Worm (Caenorhabditis elegans) whole organism, young adult: ENCODE results near the gene ufc-1.

Source experiments
- B0261.1 ChIP-seq: sonication (generic microtip); optimal IDR thresholded peaks from 2 replicates; lab custom pipeline; 2016; ENCODE audit warnings: mild to moderate bottlenecking, missing genetic modification characterization, moderate library complexity, missing compliant biosample characterization
- C17E4.6 ChIP-seq: fragments of 200-800 bp; sonication (Bioruptor generic); IDR thresholded peaks from 2 replicates; pipeline ENCODE4 v1.3.6; 2022; ENCODE audit warnings: missing genetic modification reagents, missing genetic modification characterization, missing compliant biosample characterization
- F23B12.7 ChIP-seq: sonication (generic microtip); optimal IDR thresholded peaks from 2 replicates; lab custom pipeline; 2017; ENCODE audit warnings: missing genetic modification characterization, mild to moderate bottlenecking, missing compliant biosample characterization, antibody characterized with exemption, moderate library complexity; ENCODE audit not compliant: insufficient read depth
- F55B11.4 ChIP-seq: sonication (generic microtip); optimal IDR thresholded peaks from 2 replicates; lab custom pipeline; 2016; ENCODE audit warnings: missing compliant biosample characterization, missing genetic modification characterization, borderline replicate concordance; ENCODE audit not compliant: insufficient read depth
- F57C9.4 ChIP-seq: sonication (generic microtip); optimal IDR thresholded peaks from 2 replicates; lab custom pipeline; 2017; ENCODE audit warnings: mild to moderate bottlenecking, missing genetic modification characterization, missing compliant biosample characterization
- K11D2.4 ChIP-seq: fragments of 200-800 bp; sonication (Bioruptor generic); IDR thresholded peaks from 2 replicates; pipeline ENCODE4 v1.3.6; 2022; ENCODE audit warnings: missing genetic modification reagents, missing genetic modification characterization, missing compliant biosample characterization
- Y53F4B.3 ChIP-seq: fragments of 200-800 bp; sonication (Bioruptor generic); IDR thresholded peaks from 2 replicates; pipeline ENCODE4 v1.3.6; 2022; ENCODE audit warnings: missing genetic modification reagents, missing genetic modification characterization, missing compliant biosample characterization
- Y53G8AR.9 ChIP-seq: fragments of 200-800 bp; sonication (Bioruptor generic); conservative IDR thresholded peaks from 2 replicates; pipeline ENCODE4 v1.3.6; 2022; ENCODE audit warnings: missing genetic modification reagents, missing genetic modification characterization, missing compliant biosample characterization
- Y79H2A.3 ChIP-seq: fragments of 200-800 bp; sonication (Bioruptor generic); conservative IDR thresholded peaks from 2 replicates; pipeline ENCODE4 v1.3.6; 2022; ENCODE audit warnings: missing genetic modification reagents, missing genetic modification characterization, missing compliant biosample characterization
- aptf-2 ChIP-seq: fragments of 200-800 bp; sonication (Bioruptor generic); conservative IDR thresholded peaks from 2 replicates; pipeline ENCODE4 v1.3.6; 2022; ENCODE audit warnings: missing genetic modification reagents, missing genetic modification characterization, missing compliant biosample characterization
- aptf-3 ChIP-seq: fragments of 200-800 bp; sonication (Bioruptor generic); IDR thresholded peaks from 2 replicates; pipeline ENCODE4 v1.3.6; 2022; ENCODE audit warnings: missing genetic modification characterization, missing compliant biosample characterization
- atf-7 ChIP-seq: sonication (generic microtip); optimal IDR thresholded peaks from 2 replicates; lab custom pipeline; 2017; ENCODE audit warnings: mild to moderate bottlenecking, missing genetic modification characterization, missing compliant biosample characterization
- cebp-1 ChIP-seq, 2 experiments: fragments of 200-800 bp in 1 of 2; sonication (Bioruptor generic) in 1 of 2; sonication (generic microtip) in 1 of 2; IDR thresholded peaks in 1 of 2; optimal IDR thresholded peaks in 1 of 2; 2 replicates each; pipeline versions ENCODE4 v1.3.6 to Lab custom; 2017 to 2022; ENCODE audit warnings: missing compliant biosample characterization in 2 of 2, missing genetic modification characterization in 2 of 2, mild to moderate bottlenecking in 1 of 2, missing genetic modification reagents in 1 of 2, moderate library complexity in 1 of 2
- cebp-2 ChIP-seq: fragments of 200-800 bp; sonication (Bioruptor generic); IDR thresholded peaks from 2 replicates; pipeline ENCODE4 v1.3.6; 2022; ENCODE audit warnings: missing genetic modification characterization, missing compliant biosample characterization
- ceh-27 ChIP-seq: fragments of 200-800 bp; sonication (Bioruptor generic); optimal IDR thresholded peaks from 2 replicates; lab custom pipeline; 2018; ENCODE audit warnings: mild to moderate bottlenecking, missing genetic modification characterization, moderate library complexity, missing compliant biosample characterization
- dpff-1 ChIP-seq: sonication (generic microtip); optimal IDR thresholded peaks from 2 replicates; lab custom pipeline; 2017; ENCODE audit warnings: mild to moderate bottlenecking, missing genetic modification characterization, missing compliant biosample characterization
- egl-18 ChIP-seq: fragments of 200-800 bp; sonication (Bioruptor generic); IDR thresholded peaks from 2 replicates; pipeline ENCODE4 v1.3.6; 2022; ENCODE audit warnings: missing genetic modification reagents, missing genetic modification characterization, missing compliant biosample characterization
- egl-44 ChIP-seq: fragments of 200-800 bp; sonication (Bioruptor generic); IDR thresholded peaks from 2 replicates; pipeline ENCODE4 v1.3.6; 2022; ENCODE audit warnings: missing genetic modification reagents, missing genetic modification characterization, missing compliant biosample characterization
- ekl-4 ChIP-seq: fragments of 200-800 bp; sonication (Bioruptor generic); IDR thresholded peaks from 2 replicates; pipeline ENCODE4 v1.3.6; 2022; ENCODE audit warnings: missing genetic modification reagents, missing genetic modification characterization, missing compliant biosample characterization
- fkh-3 ChIP-seq: sonication (generic microtip); optimal IDR thresholded peaks from 2 replicates; lab custom pipeline; 2016; ENCODE audit warnings: mild to moderate bottlenecking, missing genetic modification characterization, missing compliant biosample characterization
- hmg-1.2 ChIP-seq: fragments of 200-800 bp; sonication (Bioruptor generic); IDR thresholded peaks from 2 replicates; pipeline ENCODE4 v1.3.6; 2022; ENCODE audit warnings: missing genetic modification reagents, missing genetic modification characterization, missing compliant biosample characterization
- hrde-1 ChIP-seq: sonication (generic microtip); optimal IDR thresholded peaks from 2 replicates; lab custom pipeline; 2016; ENCODE audit warnings: missing genetic modification characterization, mild to moderate bottlenecking, missing compliant biosample characterization, moderate library complexity, missing genotype, missing genetic modification reagents, borderline replicate concordance
- let-526 ChIP-seq: fragments of 200-800 bp; sonication (Bioruptor generic); IDR thresholded peaks from 2 replicates; pipeline ENCODE4 v1.3.6; 2022; ENCODE audit warnings: missing genetic modification reagents, missing genetic modification characterization, missing compliant biosample characterization
- let-607 ChIP-seq, 2 experiments: fragments of 200-800 bp in 1 of 2; sonication (Bioruptor generic) in 1 of 2; sonication (generic microtip) in 1 of 2; optimal IDR thresholded peaks; 2 replicates each; lab custom pipeline; 2016 to 2018; ENCODE audit warnings: mild to moderate bottlenecking in 2 of 2, missing compliant biosample characterization in 2 of 2, missing genetic modification characterization in 2 of 2, moderate library complexity in 2 of 2, missing genotype in 1 of 2
- lin-40 ChIP-seq: sonication (generic microtip); optimal IDR thresholded peaks from 2 replicates; lab custom pipeline; 2016; ENCODE audit warnings: missing genetic modification characterization, mild to moderate bottlenecking, missing compliant biosample characterization, missing genotype, missing genetic modification reagents
- lin-54 ChIP-seq: fragments of 200-800 bp; sonication (Bioruptor generic); optimal IDR thresholded peaks from 2 replicates; lab custom pipeline; 2018; ENCODE audit warnings: mild to moderate bottlenecking, missing genetic modification characterization, missing compliant biosample characterization
- lir-1 ChIP-seq: fragments of 200-800 bp; sonication (Bioruptor generic); conservative IDR thresholded peaks from 2 replicates; pipeline ENCODE4 v1.3.6; 2022; ENCODE audit warnings: missing genetic modification reagents, missing genetic modification characterization, missing compliant biosample characterization
- lsl-1 ChIP-seq: fragments of 200-800 bp; sonication (Bioruptor generic); optimal IDR thresholded peaks from 2 replicates; lab custom pipeline; 2018; ENCODE audit warnings: mild to moderate bottlenecking, missing genetic modification characterization, moderate library complexity, missing compliant biosample characterization
- madf-10 ChIP-seq: sonication (generic microtip); optimal IDR thresholded peaks from 2 replicates; lab custom pipeline; 2016; ENCODE audit warnings: mild to moderate bottlenecking, missing genetic modification characterization, missing compliant biosample characterization
- madf-3 ChIP-seq: fragments of 200-800 bp; sonication (Bioruptor generic); IDR thresholded peaks from 2 replicates; pipeline ENCODE4 v1.3.6; 2022; ENCODE audit warnings: missing genetic modification reagents, missing genetic modification characterization, missing compliant biosample characterization
- mes-4 ChIP-seq: sonication (generic microtip); optimal IDR thresholded peaks from 2 replicates; lab custom pipeline; 2016; ENCODE audit warnings: missing genotype, missing genetic modification characterization, missing compliant biosample characterization
- repo-1 ChIP-seq: sonication (generic microtip); optimal IDR thresholded peaks from 2 replicates; lab custom pipeline; 2017; ENCODE audit warnings: mild to moderate bottlenecking, missing genetic modification characterization, missing compliant biosample characterization
- snpc-4 ChIP-seq, 5 experiments: fragments of 150-350 bp in 1 of 5; sonication (generic microtip) in 4 of 5; optimal IDR thresholded peaks; 2 replicates each; lab custom pipeline; 2014 to 2018; ENCODE audit warnings: missing genetic modification characterization in 5 of 5, missing biosample characterization in 3 of 5, antibody characterized with exemption in 2 of 5, mild to moderate bottlenecking in 2 of 5, missing compliant biosample characterization in 2 of 5, missing genotype in 2 of 5, moderate library complexity in 2 of 5, missing genetic modification reagents in 1 of 5
- somi-1 ChIP-seq: fragments of 200-800 bp; sonication (Bioruptor generic); optimal IDR thresholded peaks from 2 replicates; lab custom pipeline; 2018; ENCODE audit warnings: mild to moderate bottlenecking, missing genetic modification characterization, missing compliant biosample characterization
- sptf-2 ChIP-seq: fragments of 200-800 bp; sonication (Bioruptor generic); optimal IDR thresholded peaks from 2 replicates; lab custom pipeline; 2018; ENCODE audit warnings: mild to moderate bottlenecking, missing genetic modification characterization, missing compliant biosample characterization
- tlf-1 ChIP-seq: fragments of 200-800 bp; sonication (Bioruptor generic); optimal IDR thresholded peaks from 2 replicates; lab custom pipeline; 2018; ENCODE audit warnings: mild to moderate bottlenecking, missing genetic modification characterization, missing compliant biosample characterization
- unc-62 ChIP-seq: fragments of 150-350 bp; optimal IDR thresholded peaks from 2 replicates; lab custom pipeline; 2014; ENCODE audit warnings: missing biosample characterization, missing genetic modification reagents, missing genetic modification characterization
- zim-3 ChIP-seq: sonication (generic microtip); optimal IDR thresholded peaks from 2 replicates; lab custom pipeline; 2017; ENCODE audit warnings: mild to moderate bottlenecking, missing genetic modification characterization, moderate library complexity, missing compliant biosample characterization
- ztf-26 ChIP-seq: sonication (generic microtip); optimal IDR thresholded peaks from 2 replicates; lab custom pipeline; 2017; ENCODE audit warnings: missing genetic modification characterization, missing compliant biosample characterization

Gene ufc-1

DNA sequence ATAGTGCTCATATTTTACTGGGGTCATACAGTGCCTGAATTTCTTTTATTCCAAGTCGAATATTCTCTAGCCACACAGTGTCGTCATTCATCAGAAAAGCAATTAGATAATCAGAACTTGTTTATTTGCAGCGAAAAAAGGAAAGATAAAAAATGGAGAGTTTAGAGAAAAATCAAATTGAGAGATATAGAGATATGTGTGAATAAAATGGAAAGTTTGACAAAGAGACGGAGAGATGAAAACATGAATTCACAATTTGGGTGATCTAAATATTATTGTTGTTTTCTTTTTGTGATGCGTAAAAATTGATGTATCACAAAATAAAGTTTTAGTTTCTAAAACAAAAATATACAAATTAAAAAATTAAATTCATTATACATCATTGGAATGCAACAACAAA lies 30.6 kb upstream of the ufc-1 start:
- TF ChIP-seq atf-7 (tag; lab: Kevin White, UChicago) (no peak), lin-40 (tag; lab: Kevin White, UChicago) (no peak), ceh-27 (GFP tag; lab: Kevin White, UChicago) (no peak), F57C9.4 (no peak), dpff-1 (tag; lab: Kevin White, UChicago) (no peak), let-607 (tag; optimal IDR thresholded peaks at IDR 0.05; lab: Kevin White, UChicago) (no peak), F55B11.4 (tag; lab: Kevin White, UChicago) (no peak), hmg-1.2 (GFP tag; lab: Robert Waterston, UW) (no peak)

DNA sequence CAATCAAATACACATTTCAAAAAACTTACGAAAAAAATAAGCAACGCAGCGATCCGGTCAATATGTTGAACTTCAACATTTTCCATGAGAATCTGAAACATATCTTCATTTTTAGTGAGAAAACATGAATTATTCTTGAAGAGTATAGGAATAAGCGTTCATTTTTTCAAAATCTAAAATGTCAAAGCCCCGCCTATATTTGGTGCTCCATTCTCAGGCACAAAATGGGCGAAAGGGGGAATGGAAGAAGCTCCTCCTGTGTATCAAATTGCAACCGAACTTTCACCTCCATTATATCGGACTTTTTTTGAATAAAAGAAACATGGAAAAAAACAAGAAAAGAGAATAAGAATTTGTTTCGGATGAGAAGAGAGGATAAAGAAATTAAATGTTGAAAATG lies 24.7 kb upstream of the ufc-1 start, which contains the start of gene srx-45:
srx-45 (minus strand) TSS at position 101 of the 400 bp plus-strand sequence.
- no peak for TF ChIP-seq lin-54

DNA sequence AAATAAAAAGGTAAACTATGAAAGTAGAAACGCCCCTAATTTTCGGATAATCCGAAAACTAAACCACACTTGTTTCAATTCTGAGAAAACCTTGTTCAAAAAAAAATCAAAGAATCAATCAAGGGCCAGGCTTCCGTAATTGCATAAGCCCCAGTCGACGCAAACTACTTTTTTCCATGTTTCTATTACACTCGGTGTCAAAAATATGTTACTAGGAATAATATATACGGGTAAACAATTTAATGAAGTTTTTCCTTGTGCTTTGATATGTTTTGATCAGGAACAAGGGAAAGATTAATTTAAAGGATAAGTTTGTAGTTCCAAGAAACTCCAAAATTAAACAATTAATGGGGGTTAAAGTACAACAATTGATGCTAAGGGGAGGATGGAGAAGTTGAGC lies 21.5 kb upstream of the ufc-1 start:
- TF ChIP-seq mes-4 (tag; lab: Kevin White, UChicago) (no peak), repo-1 (no peak), egl-18 (GFP tag; lab: Robert Waterston, UW) (no peak), let-526 (GFP tag; lab: Robert Waterston, UW) (no peak), egl-44 (GFP tag; lab: Robert Waterston, UW) (no peak), hrde-1 (tag; lab: Kevin White, UChicago) (no peak), C17E4.6 (no peak), tlf-1 (GFP tag; lab: Kevin White, UChicago) (no peak), ztf-26 (tag; lab: Kevin White, UChicago) (no peak), fkh-3 (tag; lab: Kevin White, UChicago) (no peak), lsl-1 (GFP tag; lab: Kevin White, UChicago) (no peak)

DNA sequence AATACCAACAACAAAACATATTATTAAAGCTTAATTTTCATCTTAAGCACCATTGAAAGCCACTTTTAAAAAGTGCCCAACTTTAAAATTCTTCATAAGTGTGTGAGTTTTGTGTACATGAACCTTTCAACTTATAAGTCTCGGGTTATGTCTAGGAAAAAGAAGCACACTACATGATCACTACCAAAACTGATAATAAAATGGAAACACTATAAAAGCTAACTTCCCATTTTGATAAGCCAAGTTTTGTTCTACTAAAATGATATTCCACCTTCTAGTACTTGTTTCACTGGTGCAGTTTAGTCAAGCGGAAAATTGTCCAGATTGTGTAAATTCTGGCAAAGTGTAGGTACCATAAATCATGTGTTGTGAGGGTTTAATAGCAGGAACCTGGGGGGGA lies 16.8 kb upstream of the ufc-1 start, which contains the start of gene C40H1.8:
C40H1.8 (plus strand) TSS at position 242 of the 400 bp plus-strand sequence.
- TF ChIP-seq Y53F4B.3 (GFP tag; lab: Robert Waterston, UW) (no peak), aptf-2 (GFP tag; lab: Robert Waterston, UW) (no peak), dpff-1 (tag; lab: Kevin White, UChicago) (no peak), zim-3 (tag; lab: Kevin White, UChicago) (no peak), B0261.1 (tag; lab: Kevin White, UChicago) (no peak), ekl-4 (no peak), cebp-1 (GFP tag; IDR thresholded peaks at IDR 0.05; lab: Robert Waterston, UW) (no peak), cebp-1 (tag; optimal IDR thresholded peaks at IDR 0.05; lab: Kevin White, UChicago) (no peak), madf-10 (tag; lab: Kevin White, UChicago) (no peak), F23B12.7 (tag; lab: Kevin White, UChicago) (no peak), madf-3 (no peak), Y53G8AR.9 (GFP tag; lab: Robert Waterston, UW) (no peak), Y79H2A.3 (GFP tag; lab: Robert Waterston, UW) (no peak), snpc-4 (GFP tag; optimal IDR thresholded peaks at IDR 0.05; lab: Kevin White, UChicago) (no peak), snpc-4 (tag; optimal IDR thresholded peaks at IDR 0.05; lab: Kevin White, UChicago) (no peak), somi-1 (no peak), cebp-2 (no peak), unc-62 (GFP tag; lab: Kevin White, UChicago) (no peak), sptf-2 (no peak), lir-1 (GFP tag; lab: Robert Waterston, UW) (no peak), K11D2.4 (no peak), aptf-3 (GFP tag; lab: Robert Waterston, UW) (no peak)
